Worm (Caenorhabditis elegans): ENCODE results near the gene gldi-8.

The gldi-8 gene

ce11 chrIII:12625875-12626649 lies 26.5 kb upstream of the gldi-8 start, which contains the start of gene pqn-80:
TSS of gene pqn-80 (plus strand) at chrIII:12626568.
- TF ChIP-seq lin-13 (GFP tag; optimal IDR thresholded peaks at IDR 0.05) (peak; percentile 61), nhr-23 (tag; optimal IDR thresholded peaks at IDR 0.05) (no peak), aly-2 (tag; optimal IDR thresholded peaks at IDR 0.05) (no peak), R02D3.7 (tag; optimal IDR thresholded peaks at IDR 0.05) (no peak), C34F6.9 (tag; optimal IDR thresholded peaks at IDR 0.05) (peak; percentile 56), nhr-6 (tag; optimal IDR thresholded peaks at IDR 0.05) (no peak), dmd-4 (tag; optimal IDR thresholded peaks at IDR 0.05) (no peak), ama-1 (optimal IDR thresholded peaks at IDR 0.05) (no peak), sma-9 (GFP tag; optimal IDR thresholded peaks at IDR 0.05) (no peak), sma-9 (tag; optimal IDR thresholded peaks at IDR 0.05) (no peak), fos-1 (tag; optimal IDR thresholded peaks at IDR 0.05) (no peak), lsy-2 (tag; optimal IDR thresholded peaks at IDR 0.05) (peak; percentile 53 to 82), nhr-237 (tag; optimal IDR thresholded peaks at IDR 0.05) (no peak), unc-39 (tag; optimal IDR thresholded peaks at IDR 0.05) (no peak), ceh-82 (tag; optimal IDR thresholded peaks at IDR 0.05) (no peak), nhr-21 (tag; optimal IDR thresholded peaks at IDR 0.05) (peak; percentile 5), nhr-11 (tag; optimal IDR thresholded peaks at IDR 0.05) (no peak), sem-4 (tag; optimal IDR thresholded peaks at IDR 0.05) (peak; percentile 54), alr-1 (tag; optimal IDR thresholded peaks at IDR 0.05) (no peak), nhr-25 (tag; optimal IDR thresholded peaks at IDR 0.05) (peak; percentile 47), ceh-16 (tag; optimal IDR thresholded peaks at IDR 0.05) (no peak), F13H6.1 (tag; optimal IDR thresholded peaks at IDR 0.05) (peak; percentile 38), gmeb-1 (tag; optimal IDR thresholded peaks at IDR 0.05) (peak; percentile 94), nhr-10 (tag; optimal IDR thresholded peaks at IDR 0.05) (no peak), unc-62 (GFP tag; optimal IDR thresholded peaks at IDR 0.05) (no peak), peb-1 (tag; optimal IDR thresholded peaks at IDR 0.05) (no peak), snpc-4 (tag; optimal IDR thresholded peaks at IDR 0.05) (peak; percentile 4), blmp-1 (tag; optimal IDR thresholded peaks at IDR 0.05; ENCODE audit: insufficient read depth) (no peak), unc-55 (GFP tag; optimal IDR thresholded peaks at IDR 0.05) (peak; percentile 79), ztf-11 (tag; optimal IDR thresholded peaks at IDR 0.05) (no peak), nhr-129 (tag; optimal IDR thresholded peaks at IDR 0.05) (peak; percentile 52), sma-3 (GFP tag; optimal IDR thresholded peaks at IDR 0.05) (peak; percentile 50), elt-3 (tag; optimal IDR thresholded peaks at IDR 0.05) (no peak), ztf-1 (GFP tag; conservative IDR thresholded peaks at IDR 0.05) (no peak), zag-1 (tag; optimal IDR thresholded peaks at IDR 0.05) (no peak), lin-11 (tag; optimal IDR thresholded peaks at IDR 0.05) (no peak), ztf-4 (tag; optimal IDR thresholded peaks at IDR 0.05) (no peak), lin-39 (tag; optimal IDR thresholded peaks at IDR 0.05) (no peak), mbf-1 (tag; optimal IDR thresholded peaks at IDR 0.05) (no peak), nhr-77 (tag; optimal IDR thresholded peaks at IDR 0.05) (no peak), Y55F3AM.14 (GFP tag; optimal IDR thresholded peaks at IDR 0.05) (no peak), egl-27 (tag; optimal IDR thresholded peaks at IDR 0.05) (no peak), crh-2 (tag; optimal IDR thresholded peaks at IDR 0.05) (peak; percentile 24), mdl-1 (tag; optimal IDR thresholded peaks at IDR 0.05) (no peak), skn-1 (tag; optimal IDR thresholded peaks at IDR 0.05) (no peak), elt-1 (tag; optimal IDR thresholded peaks at IDR 0.05) (no peak), mab-5 (tag; optimal IDR thresholded peaks at IDR 0.05) (peak; percentile 26), nhr-12 (tag; optimal IDR thresholded peaks at IDR 0.05) (no peak), ZK546.5 (tag; optimal IDR thresholded peaks at IDR 0.05) (no peak)

Data from whole organism, L2 larva.